Worm (Caenorhabditis elegans) whole organism, mixed stage, embryonic: Measurements from ENCODE around the gene H06A10.1.

Source experiments
- M03D4.4 ChIP-seq: sonication (generic microtip); optimal IDR thresholded peaks from 2 replicates; lab custom pipeline; 2017; ENCODE audit warnings: mild to moderate bottlenecking, missing genetic modification characterization, missing compliant biosample characterization
- bed-3 ChIP-seq: fragments of 200-800 bp; sonication (Bioruptor generic); optimal IDR thresholded peaks from 3 replicates; lab custom pipeline; 2018; ENCODE audit warnings: mild to moderate bottlenecking, missing genetic modification characterization, moderate library complexity, missing compliant biosample characterization
- ceh-43 ChIP-seq: fragments of 200-800 bp; sonication (Bioruptor generic); optimal IDR thresholded peaks from 2 replicates; lab custom pipeline; 2018; ENCODE audit warnings: mild to moderate bottlenecking, missing genetic modification characterization, moderate library complexity, missing compliant biosample characterization
- ceh-83 ChIP-seq: fragments of 200-800 bp; sonication (Bioruptor generic); optimal IDR thresholded peaks from 2 replicates; lab custom pipeline; 2018; ENCODE audit warnings: mild to moderate bottlenecking, missing genetic modification characterization, missing compliant biosample characterization
- ces-1 ChIP-seq: fragments of 150-350 bp; optimal IDR thresholded peaks from 2 replicates; lab custom pipeline; 2014; ENCODE audit warnings: missing biosample characterization, missing genetic modification reagents, missing genetic modification characterization
- cnd-1 ChIP-seq: fragments of 200-800 bp; sonication (Bioruptor generic); optimal IDR thresholded peaks from 2 replicates; lab custom pipeline; 2018; ENCODE audit warnings: mild to moderate bottlenecking, missing genetic modification characterization, missing compliant biosample characterization
- drap-1 ChIP-seq: fragments of 200-800 bp; sonication (Bioruptor generic); optimal IDR thresholded peaks from 3 replicates; lab custom pipeline; 2018; ENCODE audit warnings: mild to moderate bottlenecking, missing genetic modification characterization, missing compliant biosample characterization
- elt-3 ChIP-seq: fragments of 150-350 bp; optimal IDR thresholded peaks from 2 replicates; lab custom pipeline; 2014; ENCODE audit warnings: missing biosample characterization, missing genetic modification characterization
- flh-1 ChIP-seq: fragments of 200-800 bp; sonication (Bioruptor generic); optimal IDR thresholded peaks from 2 replicates; lab custom pipeline; 2018; ENCODE audit warnings: mild to moderate bottlenecking, missing genetic modification characterization, moderate library complexity, missing compliant biosample characterization
- hlh-1 ChIP-seq: fragments of 150-350 bp; optimal IDR thresholded peaks from 2 replicates; lab custom pipeline; 2014; ENCODE audit warnings: missing biosample characterization, missing genetic modification reagents, missing genetic modification characterization
- lin-13 ChIP-seq: fragments of 150-350 bp; optimal IDR thresholded peaks from 2 replicates; lab custom pipeline; 2014; ENCODE audit warnings: missing biosample characterization, missing genetic modification characterization
- lin-32 ChIP-seq: fragments of 200-800 bp; sonication (Bioruptor generic); optimal IDR thresholded peaks from 2 replicates; lab custom pipeline; 2018; ENCODE audit warnings: mild to moderate bottlenecking, missing genetic modification characterization, missing compliant biosample characterization
- lsy-2 ChIP-seq: fragments of 150-350 bp; optimal IDR thresholded peaks from 2 replicates; lab custom pipeline; 2014; ENCODE audit warnings: missing biosample characterization, missing genetic modification characterization
- mls-2 ChIP-seq: sonication (generic microtip); optimal IDR thresholded peaks from 2 replicates; lab custom pipeline; 2016; ENCODE audit warnings: mild to moderate bottlenecking, missing genetic modification characterization, moderate library complexity, missing compliant biosample characterization
- nhr-12 ChIP-seq: fragments of 150-350 bp; optimal IDR thresholded peaks from 2 replicates; lab custom pipeline; 2014; ENCODE audit warnings: missing biosample characterization, missing genetic modification characterization
- nhr-2 ChIP-seq: fragments of 150-350 bp; optimal IDR thresholded peaks from 2 replicates; lab custom pipeline; 2014; ENCODE audit warnings: missing biosample characterization, missing genetic modification characterization
- nhr-237 ChIP-seq: fragments of 150-350 bp; optimal IDR thresholded peaks from 2 replicates; lab custom pipeline; 2014; ENCODE audit warnings: missing biosample characterization, missing genetic modification characterization
- nhr-76 ChIP-seq: sonication (generic microtip); optimal IDR thresholded peaks from 2 replicates; lab custom pipeline; 2017; ENCODE audit warnings: missing biosample characterization, missing genetic modification characterization
- pha-4 ChIP-seq: fragments of 150-350 bp; optimal IDR thresholded peaks from 2 replicates; lab custom pipeline; 2018; ENCODE audit warnings: missing biosample characterization, missing genetic modification reagents, missing genetic modification characterization
- sem-2 ChIP-seq: fragments of 200-800 bp; sonication (Bioruptor generic); optimal IDR thresholded peaks from 2 replicates; lab custom pipeline; 2018; ENCODE audit warnings: mild to moderate bottlenecking, missing genetic modification characterization, missing compliant biosample characterization
- snpc-4 ChIP-seq: fragments of 150-350 bp; optimal IDR thresholded peaks from 2 replicates; lab custom pipeline; 2014; ENCODE audit warnings: missing biosample characterization, missing genetic modification characterization
- tbx-8 ChIP-seq: fragments of 200-800 bp; sonication (Bioruptor generic); optimal IDR thresholded peaks from 2 replicates; lab custom pipeline; 2018; ENCODE audit warnings: mild to moderate bottlenecking, missing genetic modification characterization, moderate library complexity, missing compliant biosample characterization
- unc-120 ChIP-seq: sonication (generic microtip); optimal IDR thresholded peaks from 2 replicates; lab custom pipeline; 2017; ENCODE audit warnings: missing genetic modification characterization, missing compliant biosample characterization; ENCODE audit not compliant: poor library complexity, severe bottlenecking
- unc-39 ChIP-seq: fragments of 150-350 bp; optimal IDR thresholded peaks from 2 replicates; lab custom pipeline; 2014; ENCODE audit warnings: missing biosample characterization, missing genetic modification characterization
- unc-62 ChIP-seq: fragments of 150-350 bp; optimal IDR thresholded peaks from 2 replicates; lab custom pipeline; 2014; ENCODE audit warnings: missing biosample characterization, missing genetic modification reagents, missing genetic modification characterization
- ztf-11 ChIP-seq: fragments of 150-350 bp; optimal IDR thresholded peaks from 2 replicates; lab custom pipeline; 2014; ENCODE audit warnings: missing biosample characterization, missing genetic modification characterization

Gene H06A10.1

ce11 chrX:13530015-13530778, 22.9 kb downstream of the H06A10.1 start:
- TF ChIP-seq nhr-2 (tag; lab: Kevin White, UChicago), result no peak
- TF ChIP-seq sem-2, result no peak
- TF ChIP-seq ztf-11 (tag; lab: Kevin White, UChicago), result no peak
- no peak for TF ChIP-seq ces-1
- no peak for TF ChIP-seq M03D4.4 (tag; lab: Kevin White, UChicago)
- no peak for TF ChIP-seq nhr-237 (tag; lab: Kevin White, UChicago)
- TF ChIP-seq tbx-8, result no peak
- TF ChIP-seq unc-62 (GFP tag; lab: Kevin White, UChicago), result no peak
- no peak for TF ChIP-seq ceh-43 (GFP tag; lab: Kevin White, UChicago)
- no peak for TF ChIP-seq unc-39 (tag; lab: Kevin White, UChicago)
- TF ChIP-seq hlh-1, result no peak
- no peak for TF ChIP-seq pha-4 (tag; lab: Kevin White, UChicago)
- no peak for TF ChIP-seq nhr-12
- TF ChIP-seq unc-120 (tag; lab: Kevin White, UChicago), result no peak

- TF ChIP-seq drap-1 (GFP tag; lab: Kevin White, UChicago), result no peak
- no peak for TF ChIP-seq bed-3 (GFP tag; lab: Kevin White, UChicago)
- TF ChIP-seq hlh-1, result no peak
- no peak for TF ChIP-seq unc-62 (GFP tag; lab: Kevin White, UChicago)
- peak; percentile 27 for TF ChIP-seq mls-2 (tag; lab: Kevin White, UChicago)
- peak; percentile 97 for TF ChIP-seq ces-1
- no peak for TF ChIP-seq lin-13 (tag; lab: Kevin White, UChicago)
- TF ChIP-seq, all 35 proteins: peak for 2
Observed at ce11 chrX:13532424-13533309, 25.3 kb downstream of the H06A10.1 start, which contains the start of gene acr-12. Gene acr-12, plus strand, starts transcription at chrX:13532853.

- no peak for TF ChIP-seq elt-3 (tag; lab: Kevin White, UChicago)
- no peak for TF ChIP-seq nhr-2 (tag; lab: Kevin White, UChicago)
- no peak for TF ChIP-seq nhr-76 (tag; lab: Kevin White, UChicago)
- TF ChIP-seq snpc-4, result no peak
Observed at ce11 chrX:13536759-13537158, 29.4 kb downstream of the H06A10.1 start, which contains the start of gene R01E6.5. Gene R01E6.5, plus strand, starts transcription at chrX:13537059.

- TF ChIP-seq tbx-8 (no peak), unc-62 (GFP tag; lab: Kevin White, UChicago) (no peak), flh-1 (no peak), cnd-1 (no peak), mls-2 (tag; lab: Kevin White, UChicago) (no peak), nhr-76 (tag; lab: Kevin White, UChicago) (no peak), ces-1 (no peak)
Observed at ce11 chrX:13539701-13540100, 32.4 kb downstream of the H06A10.1 start.

ce11 chrX:13541335-13541734, 34.0 kb downstream of the H06A10.1 start:
- no peak for TF ChIP-seq flh-1
- TF ChIP-seq unc-62 (GFP tag; lab: Kevin White, UChicago), result no peak
- no peak for TF ChIP-seq lsy-2 (tag; lab: Kevin White, UChicago)
- TF ChIP-seq mls-2 (tag; lab: Kevin White, UChicago), result no peak
- TF ChIP-seq lin-32 (GFP tag; lab: Kevin White, UChicago), result no peak

ce11 chrX:13542236-13542635, 34.9 kb downstream of the H06A10.1 start, which contains the start of gene cah-4:
Gene cah-4, plus strand, starts transcription at chrX:13542574.
- TF ChIP-seq ceh-83 (GFP tag; lab: Kevin White, UChicago) (no peak), flh-1 (no peak), lsy-2 (tag; lab: Kevin White, UChicago) (no peak)
